Worm (Caenorhabditis elegans) whole organism, L3 larva: Measurements from ENCODE around the gene C17B7.9.

ENCODE experiments used
- R02D3.7 ChIP-seq: fragments of 150-350 bp; optimal IDR thresholded peaks from 2 replicates; lab custom pipeline; 2014; ENCODE audit warnings: missing biosample characterization, missing genetic modification characterization
- aly-2 ChIP-seq: fragments of 150-350 bp; optimal IDR thresholded peaks from 2 replicates; lab custom pipeline; 2014; ENCODE audit warnings: missing biosample characterization, missing genetic modification characterization
- ceh-16 ChIP-seq: sonication (generic microtip); optimal IDR thresholded peaks from 2 replicates; lab custom pipeline; 2017; ENCODE audit warnings: missing biosample characterization, missing genetic modification characterization
- ceh-28 ChIP-seq: fragments of 150-350 bp; optimal IDR thresholded peaks from 2 replicates; lab custom pipeline; 2014; ENCODE audit warnings: missing biosample characterization, missing genetic modification reagents, missing genetic modification characterization
- ceh-82 ChIP-seq: fragments of 150-350 bp; optimal IDR thresholded peaks from 2 replicates; lab custom pipeline; 2014; ENCODE audit warnings: missing biosample characterization, missing genetic modification characterization
- ceh-9 ChIP-seq: sonication (generic microtip); optimal IDR thresholded peaks from 2 replicates; lab custom pipeline; 2018; ENCODE audit warnings: missing biosample characterization, missing genetic modification characterization
- daf-12 ChIP-seq: fragments of 150-350 bp; optimal IDR thresholded peaks from 2 replicates; lab custom pipeline; 2014; ENCODE audit warnings: missing biosample characterization, missing genetic modification reagents, missing genetic modification characterization
- elt-1 ChIP-seq: fragments of 150-350 bp; optimal IDR thresholded peaks from 2 replicates; lab custom pipeline; 2014; ENCODE audit warnings: missing biosample characterization, missing genetic modification characterization
- elt-2 ChIP-seq: sonication (generic microtip); optimal IDR thresholded peaks from 2 replicates; lab custom pipeline; 2016; ENCODE audit warnings: missing genetic modification reagents, mild to moderate bottlenecking, missing genetic modification characterization, missing compliant biosample characterization
- elt-3 ChIP-seq, 3 experiments: fragments of 150-350 bp in 1 of 3; sonication (generic microtip) in 2 of 3; optimal IDR thresholded peaks; 2 replicates in 2 of 3; 4 replicates in 1 of 3; lab custom pipeline; 2014 to 2017; ENCODE audit warnings: missing biosample characterization in 3 of 3, missing genetic modification characterization in 3 of 3
- eor-1 ChIP-seq, 2 experiments: fragments of 150-350 bp; optimal IDR thresholded peaks; 2 replicates each; lab custom pipeline; 2014 to 2018; ENCODE audit warnings: missing biosample characterization in 2 of 2, missing genetic modification characterization in 2 of 2
- fkh-10 ChIP-seq: sonication (generic microtip); optimal IDR thresholded peaks from 2 replicates; lab custom pipeline; 2017; ENCODE audit warnings: missing biosample characterization, missing genetic modification reagents, missing genetic modification characterization
- fkh-2 ChIP-seq: fragments of 150-350 bp; optimal IDR thresholded peaks from 2 replicates; lab custom pipeline; 2014; ENCODE audit warnings: missing biosample characterization, missing genetic modification reagents, missing genetic modification characterization
- jun-1 ChIP-seq: fragments of 150-350 bp; optimal IDR thresholded peaks from 2 replicates; lab custom pipeline; 2014; ENCODE audit warnings: missing biosample characterization, missing genetic modification reagents, missing genetic modification characterization
- lin-15B ChIP-seq: fragments of 150-350 bp; optimal IDR thresholded peaks from 2 replicates; lab custom pipeline; 2014; ENCODE audit warnings: missing biosample characterization, missing genetic modification characterization
- lin-39 ChIP-seq: fragments of 150-350 bp; optimal IDR thresholded peaks from 2 replicates; lab custom pipeline; 2018; ENCODE audit warnings: missing biosample characterization, missing genetic modification reagents, missing genetic modification characterization
- lsy-12 ChIP-seq: sonication (generic microtip); optimal IDR thresholded peaks from 2 replicates; lab custom pipeline; 2016; ENCODE audit warnings: mild to moderate bottlenecking, missing genetic modification characterization, missing compliant biosample characterization
- mdl-1 ChIP-seq: fragments of 150-350 bp; optimal IDR thresholded peaks from 2 replicates; lab custom pipeline; 2014; ENCODE audit warnings: missing biosample characterization, missing genetic modification characterization
- nfya-1 ChIP-seq: sonication (generic microtip); optimal IDR thresholded peaks from 2 replicates; lab custom pipeline; 2017; ENCODE audit warnings: missing genetic modification characterization, mild to moderate bottlenecking, missing compliant biosample characterization, antibody characterized with exemption, moderate library complexity; ENCODE audit not compliant: insufficient read depth
- nhr-11 ChIP-seq: fragments of 150-350 bp; optimal IDR thresholded peaks from 2 replicates; lab custom pipeline; 2014; ENCODE audit warnings: missing biosample characterization, missing genetic modification characterization
- nhr-12 ChIP-seq: fragments of 150-350 bp; optimal IDR thresholded peaks from 2 replicates; lab custom pipeline; 2014; ENCODE audit warnings: missing biosample characterization, missing genetic modification characterization
- nhr-23 ChIP-seq: fragments of 150-350 bp; optimal IDR thresholded peaks from 2 replicates; lab custom pipeline; 2014; ENCODE audit warnings: missing biosample characterization, missing genetic modification reagents, missing genetic modification characterization
- nhr-237 ChIP-seq: fragments of 150-350 bp; optimal IDR thresholded peaks from 2 replicates; lab custom pipeline; 2014; ENCODE audit warnings: missing biosample characterization, missing genetic modification characterization
- nhr-25 ChIP-seq: sonication (generic microtip); optimal IDR thresholded peaks from 2 replicates; lab custom pipeline; 2017; ENCODE audit warnings: missing biosample characterization, missing genetic modification characterization
- nhr-43 ChIP-seq: sonication (generic microtip); optimal IDR thresholded peaks from 2 replicates; lab custom pipeline; 2016; ENCODE audit warnings: mild to moderate bottlenecking, missing genetic modification characterization, missing compliant biosample characterization; ENCODE audit not compliant: poor library complexity, severe bottlenecking
- nhr-67 ChIP-seq: fragments of 150-350 bp; optimal IDR thresholded peaks from 2 replicates; lab custom pipeline; 2014; ENCODE audit warnings: missing biosample characterization, missing genetic modification characterization
- nhr-76 ChIP-seq: fragments of 150-350 bp; sonication (generic microtip); optimal IDR thresholded peaks from 5 replicates; lab custom pipeline; 2014; ENCODE audit warnings: missing biosample characterization, missing genetic modification characterization
- nhr-77 ChIP-seq: fragments of 150-350 bp; optimal IDR thresholded peaks from 2 replicates; lab custom pipeline; 2014; ENCODE audit warnings: missing biosample characterization, missing genetic modification characterization
- pha-4 ChIP-seq: fragments of 150-350 bp; optimal IDR thresholded peaks from 2 replicates; lab custom pipeline; 2014; ENCODE audit warnings: missing biosample characterization, missing genetic modification reagents, missing genetic modification characterization
- pqm-1 ChIP-seq: fragments of 150-350 bp; optimal IDR thresholded peaks from 2 replicates; lab custom pipeline; 2017; ENCODE audit warnings: missing biosample characterization, missing genetic modification characterization, inconsistent platforms
- skn-1 ChIP-seq: fragments of 150-350 bp; optimal IDR thresholded peaks from 2 replicates; lab custom pipeline; 2014; ENCODE audit warnings: missing biosample characterization, missing genetic modification characterization
- snpc-4 ChIP-seq: fragments of 150-350 bp; optimal IDR thresholded peaks from 2 replicates; lab custom pipeline; 2014; ENCODE audit warnings: missing biosample characterization, missing genetic modification characterization
- tbx-2 ChIP-seq: sonication (generic microtip); optimal IDR thresholded peaks from 2 replicates; lab custom pipeline; 2016; ENCODE audit warnings: mild to moderate bottlenecking, missing genetic modification characterization, missing compliant biosample characterization
- unc-62 ChIP-seq: fragments of 150-350 bp; sonication (generic microtip); optimal IDR thresholded peaks from 4 replicates; lab custom pipeline; 2014; ENCODE audit warnings: missing biosample characterization, missing genetic modification reagents, missing genetic modification characterization
- zag-1 ChIP-seq: fragments of 150-350 bp; optimal IDR thresholded peaks from 2 replicates; lab custom pipeline; 2014; ENCODE audit warnings: missing biosample characterization, missing genetic modification characterization
- ztf-11 ChIP-seq: fragments of 150-350 bp; optimal IDR thresholded peaks from 2 replicates; lab custom pipeline; 2014; ENCODE audit warnings: missing biosample characterization, missing genetic modification characterization

Gene C17B7.9

DNA sequence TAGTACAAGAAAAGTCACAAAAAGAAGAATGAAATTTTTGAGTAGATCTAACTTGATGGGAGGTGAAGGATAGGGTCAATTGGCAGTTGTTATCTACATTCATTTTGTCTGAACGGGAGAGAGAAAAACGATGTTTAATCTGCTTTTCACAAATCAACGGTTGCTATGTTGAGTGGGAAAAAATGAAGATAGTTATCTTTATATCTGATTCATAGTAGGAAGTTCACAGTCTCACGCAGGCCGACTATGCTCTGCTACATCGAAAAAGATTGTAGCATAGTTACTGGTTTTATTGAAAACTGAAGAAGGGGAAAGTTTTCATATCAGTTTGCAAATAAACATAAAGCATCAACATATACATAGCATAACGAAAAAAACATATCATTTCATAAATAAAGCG, 23.6 kb upstream of the C17B7.9 start:
- no peak for TF ChIP-seq ceh-16 (tag; lab: Kevin White, UChicago)
- TF ChIP-seq zag-1: no peak
- peak; percentile 87 for TF ChIP-seq elt-1 (tag; lab: Kevin White, UChicago)
- TF ChIP-seq fkh-2 (tag; lab: Kevin White, UChicago): no peak
- TF ChIP-seq ceh-28: no peak
- no peak for TF ChIP-seq mdl-1
- TF ChIP-seq daf-12: no peak
- TF ChIP-seq eor-1 (tag; optimal IDR thresholded peaks at IDR 0.05; lab: Kevin White, UChicago): no peak
- TF ChIP-seq nhr-67: no peak
- TF ChIP-seq nhr-237: no peak
- no peak for TF ChIP-seq ceh-9 (tag; lab: Kevin White, UChicago)
- TF ChIP-seq nhr-76: no peak
- TF ChIP-seq pqm-1 (tag; lab: Kevin White, UChicago): no peak
- no peak for TF ChIP-seq tbx-2 (tag; lab: Kevin White, UChicago)
- peak; percentile 31 for TF ChIP-seq nhr-23 (tag; lab: Kevin White, UChicago)

DNA sequence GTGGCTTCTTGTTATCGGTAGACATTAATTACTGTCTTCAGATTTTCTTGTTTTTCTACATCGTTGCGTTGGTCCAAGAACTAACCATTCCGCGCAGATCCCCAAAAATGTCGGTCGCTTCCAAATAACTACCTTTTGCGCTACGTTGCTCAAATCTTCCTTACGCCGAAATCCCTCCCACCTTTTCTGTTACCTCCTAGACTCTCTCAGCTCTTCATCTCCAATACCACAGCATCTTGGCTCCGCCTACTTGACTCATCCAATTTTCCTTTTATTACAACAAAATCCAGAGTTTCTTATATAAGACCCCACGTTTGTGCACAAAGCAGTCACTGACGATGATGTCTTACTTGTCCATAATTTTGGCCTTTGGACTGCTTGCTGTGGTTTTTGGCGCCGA, 21.0 kb upstream of the C17B7.9 start, which contains the start of gene C17B7.12:
C17B7.12 (plus strand) TSS at position 301 of the 400 bp plus-strand sequence.
- TF ChIP-seq lin-15B (tag; lab: Kevin White, UChicago) (no peak), jun-1 (tag; lab: Kevin White, UChicago) (no peak), ztf-11 (tag; lab: Kevin White, UChicago) (no peak), fkh-10 (GFP tag; lab: Kevin White, UChicago) (no peak), snpc-4 (tag; lab: Kevin White, UChicago) (no peak), lin-39 (tag; lab: Kevin White, UChicago) (no peak), nhr-12 (tag; lab: Kevin White, UChicago) (no peak), pqm-1 (tag; lab: Kevin White, UChicago) (no peak), daf-12 (no peak), nhr-237 (no peak), pha-4 (tag; lab: Kevin White, UChicago) (no peak), elt-1 (tag; lab: Kevin White, UChicago) (no peak), zag-1 (no peak), nhr-25 (no peak), nfya-1 (tag; lab: Kevin White, UChicago) (no peak)
- TF ChIP-seq, all 47 proteins: peak for 0

DNA sequence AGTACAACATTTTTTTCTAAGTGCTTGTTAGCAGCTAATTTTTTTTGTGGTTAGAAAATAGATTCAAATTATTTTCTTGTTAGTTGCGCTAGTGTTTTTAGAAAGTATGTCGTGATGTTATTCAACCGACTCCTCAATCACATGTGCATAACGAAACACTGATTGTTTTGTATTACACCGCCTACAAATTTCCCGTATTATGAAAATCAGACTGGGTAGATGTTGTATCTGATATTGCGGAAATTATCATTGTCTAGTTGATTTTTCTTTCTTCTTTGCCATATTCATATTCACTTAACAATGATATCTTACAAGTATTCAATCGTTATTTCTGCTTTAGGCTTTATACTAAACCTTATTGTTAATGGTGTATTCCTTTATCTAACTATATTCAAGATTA, 19.3 kb upstream of the C17B7.9 start, which contains the start of gene str-63:
str-63 (plus strand) TSS at position 301 of the 400 bp plus-strand sequence.
- TF ChIP-seq elt-2 (tag; lab: Kevin White, UChicago) (no peak), ceh-16 (tag; lab: Kevin White, UChicago) (no peak), nhr-77 (tag; lab: Kevin White, UChicago) (no peak), unc-62 (GFP tag; lab: Kevin White, UChicago) (no peak), R02D3.7 (no peak), nhr-237 (no peak), pha-4 (tag; lab: Kevin White, UChicago) (no peak), eor-1 (tag; optimal IDR thresholded peaks at IDR 0.05; lab: Kevin White, UChicago) (no peak), ceh-28 (no peak), lsy-12 (no peak), nhr-11 (tag; lab: Kevin White, UChicago) (no peak)

DNA sequence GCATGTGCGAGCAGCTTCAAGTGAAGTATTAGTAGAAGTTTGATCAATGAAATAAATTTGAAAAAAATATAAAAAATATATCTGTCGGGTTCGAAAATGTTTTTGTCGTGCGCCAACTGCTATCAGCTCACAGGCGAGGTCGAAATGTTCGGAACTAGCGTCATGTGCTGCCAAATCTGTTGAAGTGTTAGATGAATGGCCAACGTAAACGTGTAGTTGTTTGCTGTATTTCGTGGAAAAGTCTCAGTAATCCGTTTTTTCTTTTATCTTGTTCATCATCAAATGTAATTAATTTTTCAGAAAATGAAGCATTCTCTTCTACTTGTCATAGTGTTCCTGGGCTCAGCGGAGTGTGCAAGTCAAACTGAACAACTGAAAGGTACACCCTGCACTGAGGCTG, 18.0 kb upstream of the C17B7.9 start, which contains the start of gene C17B7.15:
C17B7.15 (plus strand) TSS at position 301 of the 400 bp plus-strand sequence.
- TF ChIP-seq elt-3 (tag; optimal IDR thresholded peaks at IDR 0.05; lab: Kevin White, UChicago) (no peak), nhr-12 (tag; lab: Kevin White, UChicago) (no peak), ceh-82 (tag; lab: Kevin White, UChicago) (no peak), eor-1 (tag; optimal IDR thresholded peaks at IDR 0.05; lab: Kevin White, UChicago) (no peak), ceh-28 (no peak), pha-4 (tag; lab: Kevin White, UChicago) (no peak), nhr-43 (tag; lab: Kevin White, UChicago) (no peak), skn-1 (tag; lab: Kevin White, UChicago) (no peak), aly-2 (no peak), zag-1 (no peak), nhr-237 (no peak), nhr-25 (no peak), jun-1 (tag; lab: Kevin White, UChicago) (no peak), fkh-2 (tag; lab: Kevin White, UChicago) (no peak), fkh-10 (GFP tag; lab: Kevin White, UChicago) (no peak), snpc-4 (tag; lab: Kevin White, UChicago) (no peak), lin-15B (tag; lab: Kevin White, UChicago) (no peak), pqm-1 (tag; lab: Kevin White, UChicago) (no peak), tbx-2 (tag; lab: Kevin White, UChicago) (no peak)
